Worm (Caenorhabditis elegans): ENCODE results near the gene Y54F10BM.9.

- TF ChIP-seq flt-1 (GFP tag; IDR thresholded peaks at IDR 0.05) (no peak), tab-1 (GFP tag; IDR thresholded peaks at IDR 0.05) (no peak), ztf-29 (GFP tag; IDR thresholded peaks at IDR 0.05) (no peak), klf-2 (GFP tag; conservative IDR thresholded peaks at IDR 0.05) (no peak), ztf-23 (GFP tag; IDR thresholded peaks at IDR 0.05) (no peak), ref-1 (GFP tag; conservative IDR thresholded peaks at IDR 0.05) (no peak), cog-1 (tag; optimal IDR thresholded peaks at IDR 0.05) (no peak), T22C8.4 (GFP tag; IDR thresholded peaks at IDR 0.05) (no peak), med-1 (GFP tag; optimal IDR thresholded peaks at IDR 0.05; ENCODE audit: insufficient read depth) (no peak)
Observed at ce11 chrIII:2308026-2308425, 3.3 kb upstream of the Y54F10BM.9 start, which contains the start of the genes fbxa-1 and Y54F10BM.20.
